Fruit fly (Drosophila melanogaster): ENCODE data around the gene CG31441.

Gene CG31441

DNA sequence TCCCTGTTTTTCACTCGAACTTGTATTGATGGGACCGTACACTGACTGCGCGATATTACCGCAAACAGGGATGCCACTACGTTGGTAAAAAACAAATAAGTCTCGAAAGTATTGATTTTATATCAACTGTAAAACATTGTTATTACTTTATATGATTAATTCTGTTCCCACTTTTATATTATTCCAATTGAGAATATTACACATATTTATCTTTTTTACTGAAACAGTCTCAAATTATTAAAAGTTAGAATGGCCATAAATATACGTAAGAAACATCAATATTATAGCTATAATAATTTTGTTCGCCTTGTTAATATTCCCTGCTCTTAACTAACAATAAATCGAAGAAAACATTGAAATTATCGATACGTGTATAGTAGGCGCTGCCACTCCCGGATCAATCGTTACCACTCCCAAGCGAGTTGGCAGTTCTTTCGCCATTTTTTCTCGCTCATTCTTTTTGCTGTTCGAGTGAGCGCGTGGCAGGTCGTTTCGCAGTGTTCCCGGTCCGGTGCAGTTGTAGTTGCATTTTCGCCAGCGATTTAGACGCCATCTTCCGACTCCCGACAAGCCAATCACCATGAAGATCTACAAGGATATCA, 26.2 kb upstream of the CG31441 start, which contains the start of the genes SdhC and Tctp (continued):
- TF ChIP-seq CG7271 (tag; optimal IDR thresholded peaks at IDR 0.05) (peak; percentile 26), ap (GFP tag; IDR thresholded peaks at IDR 0.05) (no peak), Asciz (GFP tag; optimal IDR thresholded peaks at IDR 0.05) (no peak), mld (GFP tag; IDR thresholded peaks at IDR 0.05; ENCODE audit: partially characterized antibody) (no peak), CG12769 (tag; optimal IDR thresholded peaks at IDR 0.05) (peak; percentile 66), CG9797 (GFP tag; optimal IDR thresholded peaks at IDR 0.05) (peak; percentile 67), TFAM (GFP tag; optimal IDR thresholded peaks at IDR 0.05) (no peak), odd (GFP tag; optimal IDR thresholded peaks at IDR 0.05) (peak; percentile 5), run (tag; optimal IDR thresholded peaks at IDR 0.05) (peak; percentile 41), CG4282 (GFP tag; optimal IDR thresholded peaks at IDR 0.05) (no peak), CG1792 (GFP tag; optimal IDR thresholded peaks at IDR 0.05) (no peak), sob (GFP tag; IDR thresholded peaks at IDR 0.05) (no peak), CG14965 (GFP tag; optimal IDR thresholded peaks at IDR 0.05; ENCODE audit: borderline replicate concordance) (no peak), CG9437 (GFP tag; optimal IDR thresholded peaks at IDR 0.05) (peak; percentile 36), hb (GFP tag; IDR thresholded peaks at IDR 0.05; ENCODE audit: partially characterized antibody) (no peak), CG12219 (GFP tag; optimal IDR thresholded peaks at IDR 0.05) (no peak), NFAT (GFP tag; IDR thresholded peaks at IDR 0.05) (peak; percentile 33; the same call in 1 of the 2 replicates), CG1233 (GFP tag; optimal IDR thresholded peaks at IDR 0.05) (peak; percentile 13), cato (GFP tag; optimal IDR thresholded peaks at IDR 0.05; ENCODE audit: borderline replicate concordance) (no peak), chn (GFP tag; optimal IDR thresholded peaks at IDR 0.05) (no peak), Taf1 (GFP tag; IDR thresholded peaks at IDR 0.05) (no peak), Pdp1 (GFP tag; optimal IDR thresholded peaks at IDR 0.05) (peak in 1 of 2 experiments; percentile 2), E2f1 (GFP tag; IDR thresholded peaks at IDR 0.05) (no peak), gfzf (GFP tag; optimal IDR thresholded peaks at IDR 0.05) (peak; percentile 75), eve (GFP tag; optimal IDR thresholded peaks at IDR 0.05) (no peak), al (GFP tag; IDR thresholded peaks at IDR 0.05) (no peak), Aef1 (GFP tag; IDR thresholded peaks at IDR 0.05) (no peak), cad (GFP tag; optimal IDR thresholded peaks at IDR 0.05) (no peak), CG3838 (GFP tag; optimal IDR thresholded peaks at IDR 0.05) (no peak), Sry-β (GFP tag; optimal IDR thresholded peaks at IDR 0.05) (no peak), Chrac-16 (GFP tag; optimal IDR thresholded peaks at IDR 0.05) (peak; percentile 27), CG9876 (GFP tag; optimal IDR thresholded peaks at IDR 0.05) (no peak), CG3407 (GFP tag; optimal IDR thresholded peaks at IDR 0.05) (no peak), CG10147 (GFP tag; optimal IDR thresholded peaks at IDR 0.05) (peak; percentile 6), CG17912 (GFP tag; optimal IDR thresholded peaks at IDR 0.05) (no peak), CG2875 (GFP tag; optimal IDR thresholded peaks at IDR 0.05) (no peak), B-H1 (GFP tag; IDR thresholded peaks at IDR 0.05) (no peak), HmgZ (tag; optimal IDR thresholded peaks at IDR 0.05) (peak; percentile 40), usp (GFP tag; optimal IDR thresholded peaks at IDR 0.05) (no peak), CG1529 (GFP tag; optimal IDR thresholded peaks at IDR 0.05) (peak; percentile 6), exex (tag; optimal IDR thresholded peaks at IDR 0.05) (peak; percentile 23), CG13296 (GFP tag; optimal IDR thresholded peaks at IDR 0.05) (peak; percentile 58), H15 (GFP tag; IDR thresholded peaks at IDR 0.05) (no peak), Scr (GFP tag; IDR thresholded peaks at IDR 0.05; ENCODE audit: partially characterized antibody) (peak; percentile 64), Med (GFP tag) (peak; percentile 89), br (optimal IDR thresholded peaks at IDR 0.05) (no peak), CG31441 (GFP tag; IDR thresholded peaks at IDR 0.05) (peak; percentile 59; the same call in 1 of the 2 replicates), zen2 (GFP tag; IDR thresholded peaks at IDR 0.05; ENCODE audit: partially characterized antibody) (no peak), crp (GFP tag; optimal IDR thresholded peaks at IDR 0.05) (peak in 1 of 2 experiments; percentile 23), Stat92E (GFP tag; optimal IDR thresholded peaks at IDR 0.05) (no peak)

Data from whole organism, embryonic.